Worm (Caenorhabditis elegans) whole organism, L1 larva: ENCODE data around the gene fkb-1.
A peak's percentile ranks its signal among the peaks of the same experiment; 100 is the strongest.

ENCODE experiments used
- C04F5.9 ChIP-seq: sonication (generic microtip); optimal IDR thresholded peaks from 2 replicates; lab custom pipeline; 2016; ENCODE audit warnings: missing genetic modification characterization, missing compliant biosample characterization
- C34B4.2 ChIP-seq: sonication (generic microtip); optimal IDR thresholded peaks from 2 replicates; lab custom pipeline; 2017; ENCODE audit warnings: mild to moderate bottlenecking, missing genetic modification characterization, missing compliant biosample characterization
- F16B12.6 ChIP-seq: fragments of 150-350 bp; optimal IDR thresholded peaks from 2 replicates; lab custom pipeline; 2014; ENCODE audit warnings: missing biosample characterization, missing genetic modification characterization
- Y116A8C.19 ChIP-seq: sonication (generic microtip); optimal IDR thresholded peaks from 2 replicates; lab custom pipeline; 2016; ENCODE audit warnings: missing compliant biosample characterization, missing genetic modification characterization, borderline replicate concordance
- aly-2 ChIP-seq: fragments of 150-350 bp; optimal IDR thresholded peaks from 2 replicates; lab custom pipeline; 2014; ENCODE audit warnings: missing biosample characterization, missing genetic modification characterization
- ceh-82 ChIP-seq, 3 experiments: fragments of 150-350 bp in 1 of 3; sonication (generic microtip) in 2 of 3; optimal IDR thresholded peaks; 2 replicates each; lab custom pipeline; 2014 to 2017; ENCODE audit warnings: missing biosample characterization in 3 of 3, missing genetic modification characterization in 3 of 3
- ceh-90 ChIP-seq: sonication (generic microtip); optimal IDR thresholded peaks from 2 replicates; lab custom pipeline; 2016; ENCODE audit warnings: missing genetic modification characterization, missing compliant biosample characterization
- efl-3 ChIP-seq: fragments of 200-800 bp; sonication (Bioruptor generic); optimal IDR thresholded peaks from 2 replicates; lab custom pipeline; 2018; ENCODE audit warnings: mild to moderate bottlenecking, missing genetic modification characterization, missing compliant biosample characterization
- egl-27 ChIP-seq, 2 experiments: fragments of 150-350 bp in 1 of 2; sonication (generic microtip); optimal IDR thresholded peaks; 3 replicates each; lab custom pipeline; 2017 to 2018; ENCODE audit warnings: missing biosample characterization in 2 of 2, missing genetic modification characterization in 2 of 2, missing genetic modification reagents in 2 of 2
- elt-2 ChIP-seq: sonication (generic microtip); optimal IDR thresholded peaks from 2 replicates; lab custom pipeline; 2016; ENCODE audit warnings: missing genetic modification characterization, mild to moderate bottlenecking, inconsistent platforms, missing compliant biosample characterization, missing genetic modification reagents
- fkh-10 ChIP-seq: sonication (generic microtip); optimal IDR thresholded peaks from 2 replicates; lab custom pipeline; 2017; ENCODE audit warnings: missing biosample characterization, missing genetic modification reagents, missing genetic modification characterization
- fkh-8 ChIP-seq: sonication (generic microtip); optimal IDR thresholded peaks from 2 replicates; lab custom pipeline; 2016; ENCODE audit warnings: mild to moderate bottlenecking, missing genetic modification characterization, missing compliant biosample characterization
- grh-1 ChIP-seq: fragments of 200-800 bp; sonication (Bioruptor generic); IDR thresholded peaks from 2 replicates; pipeline ENCODE4 v1.3.6; 2022; ENCODE audit warnings: missing genetic modification reagents, missing genetic modification characterization, missing compliant biosample characterization
- irx-1 ChIP-seq: sonication (generic microtip); optimal IDR thresholded peaks from 2 replicates; lab custom pipeline; 2016; ENCODE audit warnings: missing genetic modification characterization, missing compliant biosample characterization
- jun-1 ChIP-seq: fragments of 150-350 bp; optimal IDR thresholded peaks from 2 replicates; lab custom pipeline; 2014; ENCODE audit warnings: missing biosample characterization, missing genetic modification reagents, missing genetic modification characterization
- lin-13 ChIP-seq: fragments of 150-350 bp; optimal IDR thresholded peaks from 2 replicates; lab custom pipeline; 2014; ENCODE audit warnings: missing biosample characterization, missing genetic modification reagents, missing genetic modification characterization
- lin-15B ChIP-seq: fragments of 150-350 bp; sonication (generic microtip); optimal IDR thresholded peaks from 3 replicates; lab custom pipeline; 2014; ENCODE audit warnings: missing biosample characterization, missing genetic modification characterization
- lin-35 ChIP-seq, 2 experiments: fragments of 150-350 bp; optimal IDR thresholded peaks; 2 replicates each; lab custom pipeline; 2014; ENCODE audit warnings: missing biosample characterization in 2 of 2, missing genetic modification characterization in 2 of 2, missing genetic modification reagents in 2 of 2
- lin-39 ChIP-seq: fragments of 150-350 bp; optimal IDR thresholded peaks from 2 replicates; lab custom pipeline; 2014; ENCODE audit warnings: missing biosample characterization, missing genetic modification reagents, missing genetic modification characterization
- mef-2 ChIP-seq: fragments of 150-350 bp; optimal IDR thresholded peaks from 2 replicates; lab custom pipeline; 2014; ENCODE audit warnings: missing biosample characterization, missing genetic modification characterization
- nhr-11 ChIP-seq: fragments of 150-350 bp; optimal IDR thresholded peaks from 2 replicates; lab custom pipeline; 2014; ENCODE audit warnings: missing biosample characterization, missing genetic modification characterization
- nhr-12 ChIP-seq: sonication (generic microtip); optimal IDR thresholded peaks from 2 replicates; lab custom pipeline; 2017; ENCODE audit warnings: missing biosample characterization, missing genetic modification characterization
- nhr-19 ChIP-seq: fragments of 200-800 bp; sonication (Bioruptor generic); conservative IDR thresholded peaks from 2 replicates; pipeline ENCODE4 v1.3.6; 2022; ENCODE audit warnings: missing genetic modification characterization, missing compliant biosample characterization
- nhr-20 ChIP-seq: sonication (generic microtip); optimal IDR thresholded peaks from 2 replicates; lab custom pipeline; 2016; ENCODE audit warnings: mild to moderate bottlenecking, missing genetic modification characterization, missing compliant biosample characterization
- nhr-237 ChIP-seq: fragments of 150-350 bp; optimal IDR thresholded peaks from 2 replicates; lab custom pipeline; 2014; ENCODE audit warnings: missing biosample characterization, missing genetic modification characterization
- nhr-28 ChIP-seq: fragments of 150-350 bp; optimal IDR thresholded peaks from 2 replicates; lab custom pipeline; 2014; ENCODE audit warnings: missing biosample characterization, missing genetic modification characterization
- nhr-47 ChIP-seq: sonication (generic microtip); optimal IDR thresholded peaks from 2 replicates; lab custom pipeline; 2016; ENCODE audit warnings: mild to moderate bottlenecking, missing genetic modification characterization, moderate library complexity, missing compliant biosample characterization
- nhr-77 ChIP-seq: fragments of 150-350 bp; optimal IDR thresholded peaks from 2 replicates; lab custom pipeline; 2014; ENCODE audit warnings: missing biosample characterization, missing genetic modification characterization
- nhr-84 ChIP-seq: sonication (generic microtip); optimal IDR thresholded peaks from 2 replicates; lab custom pipeline; 2017; ENCODE audit warnings: missing biosample characterization, missing genetic modification characterization
- nhr-90 ChIP-seq: sonication (generic microtip); optimal IDR thresholded peaks from 2 replicates; lab custom pipeline; 2016; ENCODE audit warnings: mild to moderate bottlenecking, missing genetic modification characterization, missing compliant biosample characterization; ENCODE audit not compliant: poor library complexity
- pag-3 ChIP-seq: sonication (generic microtip); optimal IDR thresholded peaks from 2 replicates; lab custom pipeline; 2017; ENCODE audit warnings: missing genetic modification characterization, mild to moderate bottlenecking, missing compliant biosample characterization, antibody characterized with exemption, borderline replicate concordance; ENCODE audit not compliant: insufficient read depth
- pax-3 ChIP-seq: fragments of 200-800 bp; sonication (Bioruptor generic); optimal IDR thresholded peaks from 2 replicates; lab custom pipeline; 2018; ENCODE audit warnings: mild to moderate bottlenecking, missing genetic modification characterization, moderate library complexity, missing compliant biosample characterization
- skn-1 ChIP-seq: fragments of 150-350 bp; optimal IDR thresholded peaks from 2 replicates; lab custom pipeline; 2014; ENCODE audit warnings: missing biosample characterization, missing genetic modification characterization
- snpc-4 ChIP-seq: fragments of 150-350 bp; optimal IDR thresholded peaks from 2 replicates; lab custom pipeline; 2014; ENCODE audit warnings: missing biosample characterization, missing genetic modification characterization
- snu-23 ChIP-seq: sonication (generic microtip); optimal IDR thresholded peaks from 2 replicates; lab custom pipeline; 2016; ENCODE audit warnings: missing genetic modification characterization, missing compliant biosample characterization
- sptf-1 ChIP-seq: fragments of 150-350 bp; optimal IDR thresholded peaks from 2 replicates; lab custom pipeline; 2014; ENCODE audit warnings: missing biosample characterization, missing genetic modification characterization
- swsn-7 ChIP-seq: sonication (generic microtip); optimal IDR thresholded peaks from 2 replicates; lab custom pipeline; 2016; ENCODE audit warnings: missing genetic modification characterization, missing compliant biosample characterization
- tbx-2 ChIP-seq: sonication (generic microtip); optimal IDR thresholded peaks from 2 replicates; lab custom pipeline; 2016; ENCODE audit warnings: missing genetic modification characterization, missing compliant biosample characterization
- unc-30 ChIP-seq: sonication (generic microtip); optimal IDR thresholded peaks from 2 replicates; lab custom pipeline; 2017; ENCODE audit warnings: missing biosample characterization, missing genetic modification characterization
- unc-86 ChIP-seq: sonication (generic microtip); optimal IDR thresholded peaks from 2 replicates; lab custom pipeline; 2016; ENCODE audit warnings: missing genetic modification characterization, missing compliant biosample characterization
- unc-98 ChIP-seq: fragments of 200-800 bp; sonication (Bioruptor generic); IDR thresholded peaks from 2 replicates; pipeline ENCODE4 v1.3.6; 2022; ENCODE audit warnings: missing genetic modification characterization, missing compliant biosample characterization
- vab-15 ChIP-seq: sonication (generic microtip); optimal IDR thresholded peaks from 2 replicates; lab custom pipeline; 2017; ENCODE audit warnings: missing genotype, mild to moderate bottlenecking, missing genetic modification characterization, missing compliant biosample characterization
- ztf-11 ChIP-seq, 2 experiments: sonication (generic microtip); optimal IDR thresholded peaks; 2 replicates each; lab custom pipeline; 2016 to 2017; ENCODE audit warnings: missing genetic modification characterization in 2 of 2, missing biosample characterization in 1 of 2, missing compliant biosample characterization in 1 of 2
- ztf-4 ChIP-seq: fragments of 150-350 bp; optimal IDR thresholded peaks from 2 replicates; lab custom pipeline; 2014; ENCODE audit warnings: missing biosample characterization, missing genetic modification characterization

fkb-1 gene

DNA sequence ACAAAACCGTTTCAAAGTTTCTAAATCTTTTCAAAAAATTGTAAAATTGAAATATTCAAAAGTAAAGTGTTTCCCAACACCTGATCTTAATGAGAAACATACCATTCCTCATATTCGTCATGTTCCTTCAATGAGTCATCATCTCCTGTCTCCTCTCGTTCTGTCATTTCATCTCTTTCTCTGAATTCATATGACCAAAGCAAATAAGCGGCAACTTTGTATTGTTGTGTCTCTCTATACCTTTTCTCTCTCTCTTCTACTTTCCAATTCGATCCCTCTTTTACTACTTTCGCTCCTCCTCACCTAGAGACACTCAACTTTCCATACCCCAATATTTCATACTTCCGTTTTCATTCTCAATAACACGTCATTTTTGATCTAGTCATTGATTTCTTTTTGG lies 28.1 kb upstream of the fkb-1 start (continued):
- TF ChIP-seq lin-15B (tag; lab: Kevin White, UChicago) = no peak
- no peak for TF ChIP-seq Y116A8C.19
- TF ChIP-seq aly-2 (tag; lab: Kevin White, UChicago) = no peak
- no peak for TF ChIP-seq irx-1
- TF ChIP-seq tbx-2 = peak; percentile 12
- no peak for TF ChIP-seq ceh-82 (tag; optimal IDR thresholded peaks at IDR 0.05; lab: Kevin White, UChicago)
- no peak for TF ChIP-seq ztf-4 (tag; lab: Kevin White, UChicago)
- no peak for TF ChIP-seq C04F5.9 (tag; lab: Kevin White, UChicago)
- no peak for TF ChIP-seq nhr-47 (tag; lab: Kevin White, UChicago)
- TF ChIP-seq efl-3 (GFP tag; lab: Kevin White, UChicago) = no peak
- no peak for TF ChIP-seq ceh-90 (tag; lab: Kevin White, UChicago)
- no peak for TF ChIP-seq mef-2 (tag; lab: Kevin White, UChicago)
- no peak for TF ChIP-seq unc-98 (GFP tag; lab: Robert Waterston, UW)
- TF ChIP-seq ztf-11 (tag; optimal IDR thresholded peaks at IDR 0.05; lab: Kevin White, UChicago) = no peak
- no peak for TF ChIP-seq nhr-28 (tag; lab: Kevin White, UChicago)
- no peak for TF ChIP-seq C34B4.2 (tag; lab: Kevin White, UChicago)
- no peak for TF ChIP-seq nhr-90 (tag; lab: Kevin White, UChicago)
- no peak for TF ChIP-seq lin-39 (tag; lab: Kevin White, UChicago)
- no peak for TF ChIP-seq lin-13
- TF ChIP-seq nhr-19 = no peak
- TF ChIP-seq F16B12.6 (tag; lab: Kevin White, UChicago) = no peak
- TF ChIP-seq sptf-1 (tag; lab: Kevin White, UChicago) = no peak
- peak; percentile 41 for TF ChIP-seq skn-1 (tag; lab: Kevin White, UChicago)
- no peak for TF ChIP-seq egl-27 (tag; optimal IDR thresholded peaks at IDR 0.05; lab: Kevin White, UChicago)
- TF ChIP-seq fkh-10 (GFP tag; lab: Kevin White, UChicago) = no peak
- peak; percentile 37 for TF ChIP-seq nhr-237
- TF ChIP-seq nhr-77 (tag; lab: Kevin White, UChicago) = no peak
- no peak for TF ChIP-seq nhr-12
- TF ChIP-seq fkh-8 (tag; lab: Kevin White, UChicago) = no peak
- no peak for TF ChIP-seq pag-3 (tag; lab: Kevin White, UChicago)
- no peak for TF ChIP-seq grh-1 (GFP tag; lab: Robert Waterston, UW)
- TF ChIP-seq nhr-20 (tag; lab: Kevin White, UChicago) = peak; percentile 38
- TF ChIP-seq elt-2 (tag; lab: Kevin White, UChicago) = no peak
- TF ChIP-seq swsn-7 (tag; lab: Kevin White, UChicago) = peak; percentile 1
- TF ChIP-seq nhr-84 (tag; lab: Kevin White, UChicago) = no peak
- TF ChIP-seq snpc-4 (tag; lab: Kevin White, UChicago) = no peak
- peak in 1 of 2 experiments; percentile 33 for TF ChIP-seq lin-35 (GFP tag; optimal IDR thresholded peaks at IDR 0.05; lab: Kevin White, UChicago)
- no peak for TF ChIP-seq nhr-11 (tag; lab: Kevin White, UChicago)
- no peak for TF ChIP-seq vab-15 (tag; lab: Kevin White, UChicago)
- no peak for TF ChIP-seq unc-86 (tag; lab: Kevin White, UChicago)
- TF ChIP-seq snu-23 (GFP tag; lab: Kevin White, UChicago) = peak; percentile 70

DNA sequence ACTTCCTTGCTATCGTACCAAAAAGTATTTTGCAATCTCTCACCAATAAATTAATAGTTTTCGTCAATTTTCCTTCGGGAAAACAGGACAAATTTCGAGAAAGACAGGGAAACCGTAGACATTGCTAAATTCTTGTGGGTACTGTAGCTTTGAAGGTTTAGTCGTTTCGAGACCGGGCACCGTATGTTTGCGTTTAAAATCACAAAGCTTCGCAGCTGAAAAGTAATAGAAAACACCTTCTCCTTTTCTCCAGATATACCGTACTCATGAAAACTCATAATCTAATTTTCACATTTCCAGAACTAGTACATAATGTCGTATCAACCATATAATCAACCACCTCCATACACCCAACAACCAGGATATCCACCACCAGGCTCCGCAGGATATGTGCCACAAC lies 27.4 kb upstream of the fkb-1 start, which contains the start of gene F13H10.6:
Gene F13H10.6 (plus strand): TSS at position 301 of the 400 bp plus-strand sequence.
- no peak for TF ChIP-seq unc-30 (tag; lab: Kevin White, UChicago)
- no peak for TF ChIP-seq efl-3 (GFP tag; lab: Kevin White, UChicago)
- TF ChIP-seq pax-3 (tag; lab: Kevin White, UChicago) = no peak
- no peak for TF ChIP-seq jun-1 (tag; lab: Kevin White, UChicago)
- TF ChIP-seq, all 84 proteins: peak for 0
